Fruit fly (Drosophila melanogaster): ENCODE data around the gene CG1958.

The CG1958 gene

dm6 chrX:7306538-7307477, 40.1 kb downstream of the CG1958 start (continued):
- TF ChIP-seq Max (GFP tag; optimal IDR thresholded peaks at IDR 0.05) (peak; percentile 86), mirr (GFP tag; optimal IDR thresholded peaks at IDR 0.05) (peak; percentile 47), CG13894 (tag; optimal IDR thresholded peaks at IDR 0.05) (peak; percentile 7), B-H2 (GFP tag; optimal IDR thresholded peaks at IDR 0.05) (peak; percentile 62), dmrt99B (tag; optimal IDR thresholded peaks at IDR 0.05) (peak; percentile 92), zen2 (GFP tag; IDR thresholded peaks at IDR 0.05; ENCODE audit: partially characterized antibody) (no peak), Poxn (GFP tag; IDR thresholded peaks at IDR 0.05) (peak; percentile 30; the same call in 1 of the 2 replicates), CG11696 (GFP tag; IDR thresholded peaks at IDR 0.05) (peak; percentile 41; the same call in 1 of the 2 replicates), lov (optimal IDR thresholded peaks at IDR 0.05) (no peak), lov (GFP tag; IDR thresholded peaks at IDR 0.05) (no peak), CG17612 (GFP tag; IDR thresholded peaks at IDR 0.05) (0 out of 2 replicates have a peak, but pooled peaks have one; percentile 34), CG10565 (GFP tag; optimal IDR thresholded peaks at IDR 0.05) (peak; percentile 69), CG17912 (GFP tag; optimal IDR thresholded peaks at IDR 0.05) (no peak), ro (GFP tag; IDR thresholded peaks at IDR 0.05) (peak; percentile 22; the same call in 1 of the 2 replicates), ttk (GFP tag; IDR thresholded peaks at IDR 0.05) (peak; percentile 65; the same call in 1 of the 2 replicates), CG2202 (tag; optimal IDR thresholded peaks at IDR 0.05) (peak; percentile 85), gsb (GFP tag; IDR thresholded peaks at IDR 0.05) (peak; percentile 24; the same call in 1 of the 2 replicates), CG17328 (GFP tag; IDR thresholded peaks at IDR 0.05) (peak; percentile 63; the same call in 1 of the 2 replicates), crp (GFP tag; optimal IDR thresholded peaks at IDR 0.05) (peak in 1 of 2 experiments; percentile 56), gsb-n (tag; optimal IDR thresholded peaks at IDR 0.05) (peak; percentile 92), ind (GFP tag; optimal IDR thresholded peaks at IDR 0.05) (peak; percentile 86), dysf (GFP tag; IDR thresholded peaks at IDR 0.05) (peak; percentile 87), CHES-1-like (GFP tag; optimal IDR thresholded peaks at IDR 0.05) (peak; percentile 58), Bteb2 (GFP tag; optimal IDR thresholded peaks at IDR 0.05) (peak; percentile 77), Antp (GFP tag; optimal IDR thresholded peaks at IDR 0.05) (peak; percentile 68), sr (GFP tag; IDR thresholded peaks at IDR 0.05) (peak; percentile 85), tin (GFP tag; optimal IDR thresholded peaks at IDR 0.05) (peak; percentile 89), p53 (GFP tag; optimal IDR thresholded peaks at IDR 0.05) (peak; percentile 8), CG11093 (GFP tag; IDR thresholded peaks at IDR 0.05) (peak; percentile 80), CG17802 (tag; optimal IDR thresholded peaks at IDR 0.05) (peak; percentile 71), nerfin-1 (tag; optimal IDR thresholded peaks at IDR 0.05) (peak; percentile 81), CG31365 (tag; optimal IDR thresholded peaks at IDR 0.05) (peak; percentile 22), CG10543 (GFP tag; optimal IDR thresholded peaks at IDR 0.05) (peak; percentile 84), pros (GFP tag; optimal IDR thresholded peaks at IDR 0.05) (no peak), CG12391 (tag; optimal IDR thresholded peaks at IDR 0.05) (peak; percentile 92), zfh2 (GFP tag; optimal IDR thresholded peaks at IDR 0.05) (peak; percentile 83), D19B (GFP tag; optimal IDR thresholded peaks at IDR 0.05) (peak; percentile 87), danr (GFP tag; IDR thresholded peaks at IDR 0.05) (peak; percentile 66), ham (GFP tag; IDR thresholded peaks at IDR 0.05) (no peak), repo (GFP tag; optimal IDR thresholded peaks at IDR 0.05) (peak; percentile 49), lmd (GFP tag; IDR thresholded peaks at IDR 0.05) (peak; percentile 92), az2 (GFP tag; optimal IDR thresholded peaks at IDR 0.05) (peak; percentile 85), CG7839 (tag; optimal IDR thresholded peaks at IDR 0.05) (peak; percentile 94), CG7357 (GFP tag; IDR thresholded peaks at IDR 0.05) (peak; percentile 84), CG30403 (GFP tag; optimal IDR thresholded peaks at IDR 0.05) (peak; percentile 95), Hr39 (optimal IDR thresholded peaks at IDR 0.05) (no peak), lab (GFP tag; optimal IDR thresholded peaks at IDR 0.05) (peak; percentile 84), CG6272 (GFP tag; IDR thresholded peaks at IDR 0.05) (peak; percentile 47), scrt (GFP tag; optimal IDR thresholded peaks at IDR 0.05) (peak; percentile 75)

Data from whole organism, embryonic.